Worm (Caenorhabditis elegans) whole organism, L1 larva: ENCODE measurements around the gene Y57G7A.3.

Experiments used
- C04F5.9 ChIP-seq: sonication (generic microtip); optimal IDR thresholded peaks from 2 replicates; lab custom pipeline; 2016; ENCODE audit warnings: missing genetic modification characterization, missing compliant biosample characterization
- C34B4.2 ChIP-seq: sonication (generic microtip); optimal IDR thresholded peaks from 2 replicates; lab custom pipeline; 2017; ENCODE audit warnings: mild to moderate bottlenecking, missing genetic modification characterization, missing compliant biosample characterization
- F16B12.6 ChIP-seq: fragments of 150-350 bp; optimal IDR thresholded peaks from 2 replicates; lab custom pipeline; 2014; ENCODE audit warnings: missing biosample characterization, missing genetic modification characterization
- aly-2 ChIP-seq: fragments of 150-350 bp; optimal IDR thresholded peaks from 2 replicates; lab custom pipeline; 2014; ENCODE audit warnings: missing biosample characterization, missing genetic modification characterization
- blmp-1 ChIP-seq: fragments of 150-350 bp; optimal IDR thresholded peaks from 2 replicates; lab custom pipeline; 2014; ENCODE audit warnings: missing biosample characterization, missing genetic modification characterization
- ceh-88 ChIP-seq: fragments of 200-800 bp; sonication (Bioruptor generic); IDR thresholded peaks from 2 replicates; pipeline ENCODE4 v1.3.6; 2022; ENCODE audit warnings: missing genetic modification characterization, missing compliant biosample characterization
- ceh-90 ChIP-seq: sonication (generic microtip); optimal IDR thresholded peaks from 2 replicates; lab custom pipeline; 2016; ENCODE audit warnings: missing genetic modification characterization, missing compliant biosample characterization
- ces-1 ChIP-seq: fragments of 150-350 bp; optimal IDR thresholded peaks from 2 replicates; lab custom pipeline; 2014; ENCODE audit warnings: missing biosample characterization, missing genetic modification reagents, missing genetic modification characterization
- dpl-1 ChIP-seq, 3 experiments: fragments of 150-350 bp in 2 of 3; sonication (generic microtip) in 1 of 3; optimal IDR thresholded peaks; 2 replicates each; lab custom pipeline; 2014 to 2017; ENCODE audit warnings: missing biosample characterization in 3 of 3, missing genetic modification characterization in 3 of 3, missing genetic modification reagents in 3 of 3
- efl-1 ChIP-seq, 4 experiments: fragments of 150-350 bp; optimal IDR thresholded peaks in 3 of 4; peaks in 1 of 4; 1 replicate in 1 of 4; 2 replicates in 3 of 4; lab custom pipeline; 2014; ENCODE audit warnings: missing biosample characterization in 2 of 4, missing genetic modification characterization in 2 of 4, missing genetic modification reagents in 2 of 4
- egl-27 ChIP-seq, 2 experiments: fragments of 150-350 bp in 1 of 2; sonication (generic microtip); optimal IDR thresholded peaks; 3 replicates each; lab custom pipeline; 2017 to 2018; ENCODE audit warnings: missing biosample characterization in 2 of 2, missing genetic modification characterization in 2 of 2, missing genetic modification reagents in 2 of 2
- elt-3 ChIP-seq, 6 experiments: fragments of 150-350 bp in 1 of 6; sonication (generic microtip); optimal IDR thresholded peaks; 2 replicates each; lab custom pipeline; 2017 to 2018; ENCODE audit warnings: missing biosample characterization in 6 of 6, missing genetic modification characterization in 6 of 6, inconsistent platforms in 1 of 6
- ets-5 ChIP-seq: fragments of 200-800 bp; sonication (Bioruptor generic); IDR thresholded peaks from 2 replicates; pipeline ENCODE4 v1.3.6; 2022; ENCODE audit warnings: missing genetic modification characterization, missing compliant biosample characterization
- fkh-4 ChIP-seq: sonication (generic microtip); optimal IDR thresholded peaks from 2 replicates; lab custom pipeline; 2016; ENCODE audit warnings: missing compliant biosample characterization, missing genetic modification characterization, borderline replicate concordance
- jun-1 ChIP-seq: fragments of 150-350 bp; optimal IDR thresholded peaks from 2 replicates; lab custom pipeline; 2014; ENCODE audit warnings: missing biosample characterization, missing genetic modification reagents, missing genetic modification characterization
- lin-13 ChIP-seq: fragments of 150-350 bp; optimal IDR thresholded peaks from 2 replicates; lab custom pipeline; 2014; ENCODE audit warnings: missing biosample characterization, missing genetic modification reagents, missing genetic modification characterization
- lin-35 ChIP-seq, 2 experiments: fragments of 150-350 bp; optimal IDR thresholded peaks; 2 replicates each; lab custom pipeline; 2014; ENCODE audit warnings: missing biosample characterization in 2 of 2, missing genetic modification characterization in 2 of 2, missing genetic modification reagents in 2 of 2
- lin-39 ChIP-seq: fragments of 150-350 bp; optimal IDR thresholded peaks from 2 replicates; lab custom pipeline; 2014; ENCODE audit warnings: missing biosample characterization, missing genetic modification reagents, missing genetic modification characterization
- lir-3 ChIP-seq: sonication (generic microtip); optimal IDR thresholded peaks from 2 replicates; lab custom pipeline; 2016; ENCODE audit warnings: mild to moderate bottlenecking, missing genetic modification characterization, moderate library complexity, missing compliant biosample characterization; ENCODE audit not compliant: poor library complexity
- lsy-2 ChIP-seq, 2 experiments: fragments of 150-350 bp; optimal IDR thresholded peaks; 2 replicates each; lab custom pipeline; 2014; ENCODE audit warnings: missing biosample characterization in 2 of 2, missing genetic modification characterization in 2 of 2
- mdl-1 ChIP-seq, 2 experiments: fragments of 150-350 bp; optimal IDR thresholded peaks; 2 replicates each; lab custom pipeline; 2014 to 2017; ENCODE audit warnings: missing biosample characterization in 2 of 2, missing genetic modification characterization in 2 of 2, inconsistent platforms in 1 of 2
- nhr-11 ChIP-seq: fragments of 150-350 bp; optimal IDR thresholded peaks from 2 replicates; lab custom pipeline; 2014; ENCODE audit warnings: missing biosample characterization, missing genetic modification characterization
- nhr-19 ChIP-seq: fragments of 200-800 bp; sonication (Bioruptor generic); conservative IDR thresholded peaks from 2 replicates; pipeline ENCODE4 v1.3.6; 2022; ENCODE audit warnings: missing genetic modification characterization, missing compliant biosample characterization
- nhr-20 ChIP-seq: sonication (generic microtip); optimal IDR thresholded peaks from 2 replicates; lab custom pipeline; 2016; ENCODE audit warnings: mild to moderate bottlenecking, missing genetic modification characterization, missing compliant biosample characterization
- nhr-77 ChIP-seq: fragments of 150-350 bp; optimal IDR thresholded peaks from 2 replicates; lab custom pipeline; 2014; ENCODE audit warnings: missing biosample characterization, missing genetic modification characterization
- nhr-84 ChIP-seq: sonication (generic microtip); optimal IDR thresholded peaks from 2 replicates; lab custom pipeline; 2017; ENCODE audit warnings: missing biosample characterization, missing genetic modification characterization
- nhr-90 ChIP-seq: sonication (generic microtip); optimal IDR thresholded peaks from 2 replicates; lab custom pipeline; 2016; ENCODE audit warnings: mild to moderate bottlenecking, missing genetic modification characterization, missing compliant biosample characterization; ENCODE audit not compliant: poor library complexity
- pqm-1 ChIP-seq: sonication (generic microtip); optimal IDR thresholded peaks from 3 replicates; lab custom pipeline; 2017; ENCODE audit warnings: missing biosample characterization, missing genetic modification characterization
- rnt-1 ChIP-seq: sonication (generic microtip); optimal IDR thresholded peaks from 2 replicates; lab custom pipeline; 2016; ENCODE audit warnings: mild to moderate bottlenecking, missing genetic modification characterization, moderate library complexity, missing compliant biosample characterization
- snu-23 ChIP-seq: sonication (generic microtip); optimal IDR thresholded peaks from 2 replicates; lab custom pipeline; 2016; ENCODE audit warnings: missing genetic modification characterization, missing compliant biosample characterization
- sptf-1 ChIP-seq: fragments of 150-350 bp; optimal IDR thresholded peaks from 2 replicates; lab custom pipeline; 2014; ENCODE audit warnings: missing biosample characterization, missing genetic modification characterization
- sup-37 ChIP-seq: fragments of 200-800 bp; sonication (Bioruptor generic); optimal IDR thresholded peaks from 2 replicates; lab custom pipeline; 2018; ENCODE audit warnings: mild to moderate bottlenecking, missing genetic modification characterization, missing compliant biosample characterization
- swsn-7 ChIP-seq: sonication (generic microtip); optimal IDR thresholded peaks from 2 replicates; lab custom pipeline; 2016; ENCODE audit warnings: missing genetic modification characterization, missing compliant biosample characterization
- tbx-2 ChIP-seq: sonication (generic microtip); optimal IDR thresholded peaks from 2 replicates; lab custom pipeline; 2016; ENCODE audit warnings: missing genetic modification characterization, missing compliant biosample characterization
- tlp-1 ChIP-seq: fragments of 150-350 bp; optimal IDR thresholded peaks from 2 replicates; lab custom pipeline; 2014; ENCODE audit warnings: missing biosample characterization, missing genetic modification characterization
- unc-130 ChIP-seq: fragments of 150-350 bp; optimal IDR thresholded peaks from 2 replicates; lab custom pipeline; 2017; ENCODE audit warnings: missing biosample characterization, missing genetic modification characterization, inconsistent platforms
- unc-86 ChIP-seq: sonication (generic microtip); optimal IDR thresholded peaks from 2 replicates; lab custom pipeline; 2016; ENCODE audit warnings: missing genetic modification characterization, missing compliant biosample characterization
- unc-98 ChIP-seq: fragments of 200-800 bp; sonication (Bioruptor generic); IDR thresholded peaks from 2 replicates; pipeline ENCODE4 v1.3.6; 2022; ENCODE audit warnings: missing genetic modification characterization, missing compliant biosample characterization
- vab-15 ChIP-seq: sonication (generic microtip); optimal IDR thresholded peaks from 2 replicates; lab custom pipeline; 2017; ENCODE audit warnings: missing genotype, mild to moderate bottlenecking, missing genetic modification characterization, missing compliant biosample characterization
- xbp-1 ChIP-seq: sonication (generic microtip); optimal IDR thresholded peaks from 2 replicates; lab custom pipeline; 2016; ENCODE audit warnings: missing genetic modification characterization, missing compliant biosample characterization
- zag-1 ChIP-seq: fragments of 150-350 bp; optimal IDR thresholded peaks from 2 replicates; lab custom pipeline; 2014; ENCODE audit warnings: missing biosample characterization, missing genetic modification characterization
- zip-4 ChIP-seq: fragments of 200-800 bp; sonication (Bioruptor generic); optimal IDR thresholded peaks from 2 replicates; lab custom pipeline; 2018; ENCODE audit warnings: mild to moderate bottlenecking, missing genetic modification characterization, moderate library complexity, missing compliant biosample characterization
- ztf-4 ChIP-seq: fragments of 150-350 bp; optimal IDR thresholded peaks from 2 replicates; lab custom pipeline; 2014; ENCODE audit warnings: missing biosample characterization, missing genetic modification characterization

The Y57G7A.3 gene

DNA sequence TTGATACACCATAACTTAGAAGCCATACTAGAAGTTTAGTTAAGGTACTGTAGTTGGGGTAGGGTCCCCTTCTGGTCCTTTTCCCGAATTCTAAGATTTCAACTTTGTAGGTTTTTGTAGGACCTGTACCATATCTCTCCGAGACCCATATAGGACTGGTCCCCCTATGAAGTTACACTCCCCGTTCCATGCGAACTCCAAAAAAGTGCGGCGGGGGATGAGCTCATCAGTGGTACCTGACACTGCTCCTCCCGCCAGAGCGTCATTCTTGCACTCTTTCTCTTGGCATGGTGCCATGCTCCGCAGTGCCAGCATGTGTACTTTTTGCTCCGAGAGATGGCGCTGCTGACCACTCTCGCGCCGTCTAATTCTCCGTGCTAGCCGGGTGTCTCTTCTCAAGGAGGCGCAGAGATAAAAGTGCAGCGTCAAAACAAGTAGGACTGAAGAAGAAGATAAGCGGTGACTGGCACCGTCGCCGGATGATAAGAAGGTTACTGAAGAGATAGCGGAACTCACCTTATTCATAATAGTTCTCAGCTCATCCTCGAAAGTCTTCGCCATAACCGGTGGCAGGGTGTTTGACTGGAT, 46.1 kb upstream of the Y57G7A.3 start (continued):
- TF ChIP-seq lin-13 (GFP tag; lab: Kevin White, UChicago) (no peak), egl-27 (tag; optimal IDR thresholded peaks at IDR 0.05; lab: Kevin White, UChicago) (no peak), unc-86 (tag; lab: Kevin White, UChicago) (no peak), tlp-1 (tag; lab: Kevin White, UChicago) (no peak), efl-1 (optimal IDR thresholded peaks at IDR 0.05; lab: Kevin White, UChicago) (peak in 1 of 2 experiments; percentile 37), efl-1 (GFP tag; optimal IDR thresholded peaks at IDR 0.05 in 1 of 2; lab: Kevin White, UChicago) (peak in 1 of 2 experiments; percentile 40), jun-1 (tag; lab: Kevin White, UChicago) (no peak), elt-3 (tag; optimal IDR thresholded peaks at IDR 0.05; lab: Kevin White, UChicago) (peak in 1 of 6 experiments; percentile 10)

DNA sequence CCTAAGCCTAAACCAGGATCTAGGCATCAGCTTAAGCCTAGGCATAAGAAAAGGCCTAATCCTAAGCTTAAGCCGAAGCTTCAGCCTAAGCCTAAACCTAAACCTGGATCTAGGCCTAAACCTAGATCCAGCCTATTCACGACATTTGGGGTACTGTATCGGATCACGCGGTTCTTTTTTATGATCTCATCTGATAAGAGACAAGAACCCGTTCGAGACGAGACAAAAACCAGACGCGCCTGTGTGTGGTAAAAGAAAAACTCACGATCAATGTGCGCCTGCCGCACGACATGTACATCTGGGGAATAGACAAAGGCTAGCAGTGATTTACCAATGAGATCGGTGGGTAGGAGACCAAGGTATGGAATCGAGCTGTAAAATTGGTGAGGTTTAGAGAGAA, 45.1 kb upstream of the Y57G7A.3 start:
- peak; percentile 48 for TF ChIP-seq blmp-1
- TF ChIP-seq pqm-1 (tag; lab: Kevin White, UChicago) = no peak
- no peak for TF ChIP-seq tbx-2 (tag; lab: Kevin White, UChicago)
- no peak for TF ChIP-seq rnt-1 (tag; lab: Kevin White, UChicago)
- no peak for TF ChIP-seq efl-1 (optimal IDR thresholded peaks at IDR 0.05; lab: Kevin White, UChicago)
- TF ChIP-seq efl-1 (GFP tag; optimal IDR thresholded peaks at IDR 0.05 in 1 of 2; lab: Kevin White, UChicago) = peak in 1 of 2 experiments; percentile 7
- TF ChIP-seq, all 84 proteins: peak for 2

DNA sequence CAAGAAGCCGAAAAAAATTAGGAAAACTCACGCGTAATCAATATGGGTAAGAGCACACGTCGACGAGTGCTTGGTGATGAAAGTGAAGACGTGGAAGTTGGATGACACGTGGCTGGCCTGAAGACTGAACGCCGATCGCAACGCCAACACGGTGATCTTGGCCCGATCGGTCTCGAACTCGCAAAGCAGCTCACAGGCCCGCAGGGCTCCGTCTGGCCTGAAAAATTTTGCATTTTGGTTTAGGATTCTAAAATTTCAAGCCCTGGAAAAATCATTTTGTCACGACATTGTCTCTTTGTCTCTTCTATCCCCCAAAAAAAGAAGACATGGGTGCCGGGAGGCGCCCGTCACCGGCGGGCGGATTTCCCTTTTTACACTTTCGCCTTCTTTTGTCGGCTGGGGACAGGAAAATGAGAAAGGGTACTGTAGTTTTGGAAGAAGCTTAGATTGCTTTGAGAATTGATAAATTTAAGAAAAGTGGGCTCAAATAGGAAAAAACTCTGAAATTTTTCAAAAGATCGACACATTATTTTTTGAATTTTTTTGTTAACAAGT, 44.3 kb upstream of the Y57G7A.3 start:
- TF ChIP-seq blmp-1 (peak; percentile 99), zip-4 (GFP tag; lab: Kevin White, UChicago) (no peak), nhr-20 (no peak), tlp-1 (tag; lab: Kevin White, UChicago) (no peak), nhr-84 (tag; lab: Kevin White, UChicago) (no peak)

DNA sequence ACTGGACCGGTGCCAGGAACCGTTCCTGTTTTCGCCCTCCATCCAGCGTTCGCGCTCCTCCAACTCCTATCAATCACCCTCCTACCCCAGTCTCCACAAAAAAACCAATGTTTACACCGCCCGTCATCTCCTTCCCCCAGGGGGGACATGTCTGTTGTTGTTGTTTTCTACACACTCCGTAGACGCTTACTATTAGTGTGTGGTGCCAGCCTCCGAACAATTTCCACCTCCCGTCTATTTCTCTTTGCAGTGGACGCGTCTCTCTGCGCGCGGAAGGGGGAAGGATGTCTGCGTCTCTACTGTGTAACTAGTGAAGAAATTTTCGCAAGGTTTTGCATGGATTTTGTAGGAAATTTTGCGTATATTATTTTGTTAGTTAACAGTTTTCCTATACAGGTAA, 43.1 kb upstream of the Y57G7A.3 start:
- TF ChIP-seq lir-3 (tag; lab: Kevin White, UChicago) (no peak), rnt-1 (tag; lab: Kevin White, UChicago) (peak; percentile 31), lin-13 (GFP tag; lab: Kevin White, UChicago) (no peak), nhr-11 (tag; lab: Kevin White, UChicago) (no peak), blmp-1 (peak; percentile 66), fkh-4 (tag; lab: Kevin White, UChicago) (no peak), lin-39 (tag; lab: Kevin White, UChicago) (no peak), lsy-2 (tag; optimal IDR thresholded peaks at IDR 0.05; lab: Kevin White, UChicago) (peak in 1 of 2 experiments; percentile 17), unc-86 (tag; lab: Kevin White, UChicago) (no peak), ztf-4 (no peak), xbp-1 (tag; lab: Kevin White, UChicago) (no peak), swsn-7 (no peak), zag-1 (tag; lab: Kevin White, UChicago) (no peak), F16B12.6 (no peak), ces-1 (GFP tag; lab: Kevin White, UChicago) (no peak), dpl-1 (GFP tag; optimal IDR thresholded peaks at IDR 0.05; lab: Kevin White, UChicago) (no peak), sptf-1 (tag; lab: Kevin White, UChicago) (no peak), ceh-90 (no peak), unc-98 (GFP tag; lab: Robert Waterston, UW) (no peak), tlp-1 (tag; lab: Kevin White, UChicago) (no peak), lin-35 (GFP tag; optimal IDR thresholded peaks at IDR 0.05; lab: Kevin White, UChicago) (peak in 1 of 2 experiments; percentile 7), unc-130 (tag; lab: Kevin White, UChicago) (no peak), efl-1 (optimal IDR thresholded peaks at IDR 0.05; lab: Kevin White, UChicago) (peak; percentile 33 to 62), efl-1 (GFP tag; optimal IDR thresholded peaks at IDR 0.05 in 1 of 2; lab: Kevin White, UChicago) (peak in 1 of 2 experiments; percentile 72), nhr-90 (no peak), C04F5.9 (tag; lab: Kevin White, UChicago) (no peak), ets-5 (GFP tag; lab: Robert Waterston, UW) (no peak), C34B4.2 (tag; lab: Kevin White, UChicago) (no peak), nhr-77 (tag; lab: Kevin White, UChicago) (no peak), ceh-88 (GFP tag; lab: Robert Waterston, UW) (no peak), aly-2 (no peak), nhr-19 (no peak; the same call in 1 of the 2 replicates), mdl-1 (tag; optimal IDR thresholded peaks at IDR 0.05; lab: Kevin White, UChicago) (no peak), elt-3 (tag; optimal IDR thresholded peaks at IDR 0.05; lab: Kevin White, UChicago) (peak in 1 of 6 experiments; percentile 1), snu-23 (GFP tag; lab: Kevin White, UChicago) (no peak), nhr-84 (tag; lab: Kevin White, UChicago) (no peak), sup-37 (GFP tag; lab: Kevin White, UChicago) (no peak), vab-15 (tag; lab: Kevin White, UChicago) (no peak)
